Fruit fly (Drosophila melanogaster): ENCODE measurements around the gene CtIP.

The CtIP gene

dm6 chr3L:20444815-20445519 lies 8.9 kb downstream of the CtIP start (continued):
- peak; percentile 93 for TF ChIP-seq Xrp1 (GFP tag; IDR thresholded peaks at IDR 0.05)
- TF ChIP-seq CG17802 (tag; optimal IDR thresholded peaks at IDR 0.05): peak; percentile 43
- peak; percentile 89 for TF ChIP-seq ind (GFP tag; optimal IDR thresholded peaks at IDR 0.05)
- TF ChIP-seq lmd (GFP tag; IDR thresholded peaks at IDR 0.05): peak; percentile 91
- peak; percentile 83 for TF ChIP-seq Rx (GFP tag; IDR thresholded peaks at IDR 0.05)
- TF ChIP-seq Fer1 (GFP tag; optimal IDR thresholded peaks at IDR 0.05): peak; percentile 81
- peak; percentile 65; the same call in 1 of the 2 replicates for TF ChIP-seq Lim3 (GFP tag; IDR thresholded peaks at IDR 0.05)
- TF ChIP-seq odd (GFP tag; optimal IDR thresholded peaks at IDR 0.05): peak; percentile 74
- TF ChIP-seq CG10431 (GFP tag; optimal IDR thresholded peaks at IDR 0.05): no peak
- peak; percentile 81 for TF ChIP-seq peb (GFP tag; IDR thresholded peaks at IDR 0.05)
- no peak for TF ChIP-seq gfzf (GFP tag; optimal IDR thresholded peaks at IDR 0.05)
- 0 out of 3 replicates have a peak, but pooled peaks have one; percentile 48 for TF ChIP-seq CG11560 (tag; IDR thresholded peaks at IDR 0.05)
- no peak for TF ChIP-seq mld (GFP tag; IDR thresholded peaks at IDR 0.05; ENCODE audit: partially characterized antibody)
- TF ChIP-seq CG2875 (GFP tag; optimal IDR thresholded peaks at IDR 0.05): peak; percentile 83
- no peak for TF ChIP-seq Myb (GFP tag; optimal IDR thresholded peaks at IDR 0.05)
- peak; percentile 92 for TF ChIP-seq lab (GFP tag; optimal IDR thresholded peaks at IDR 0.05)
- peak; percentile 79 for TF ChIP-seq CG17568 (GFP tag; optimal IDR thresholded peaks at IDR 0.05)
- peak; percentile 93 for TF ChIP-seq sob (GFP tag; IDR thresholded peaks at IDR 0.05)
- no peak for TF ChIP-seq ab (GFP tag; optimal IDR thresholded peaks at IDR 0.05)
- TF ChIP-seq CG6854 (GFP tag; optimal IDR thresholded peaks at IDR 0.05): peak; percentile 62
- no peak for TF ChIP-seq CG33213 (GFP tag; optimal IDR thresholded peaks at IDR 0.05)
- peak; percentile 56 for TF ChIP-seq CG12155 (GFP tag; optimal IDR thresholded peaks at IDR 0.05)
- TF ChIP-seq esg (GFP tag; conservative IDR thresholded peaks at IDR 0.05): peak; percentile 89
- TF ChIP-seq CG1647 (GFP tag; optimal IDR thresholded peaks at IDR 0.05): no peak
- TF ChIP-seq Oaz (GFP tag; IDR thresholded peaks at IDR 0.05): peak; percentile 85
- no peak for TF ChIP-seq Dfd (GFP tag; optimal IDR thresholded peaks at IDR 0.05)
- TF ChIP-seq CG14667 (GFP tag; IDR thresholded peaks at IDR 0.05): peak; percentile 82
- peak; percentile 75 for TF ChIP-seq dmrt11E (tag; optimal IDR thresholded peaks at IDR 0.05)
- TF ChIP-seq pum (GFP tag; optimal IDR thresholded peaks at IDR 0.05): no peak
- TF ChIP-seq CG6272 (GFP tag; IDR thresholded peaks at IDR 0.05): peak; percentile 79
- peak; percentile 54 for TF ChIP-seq D19B (GFP tag; optimal IDR thresholded peaks at IDR 0.05)
- no peak for TF ChIP-seq CG3995 (GFP tag; optimal IDR thresholded peaks at IDR 0.05)
- TF ChIP-seq scrt (GFP tag; optimal IDR thresholded peaks at IDR 0.05): peak; percentile 58
- no peak for TF ChIP-seq Hey (tag; optimal IDR thresholded peaks at IDR 0.05)
- TF ChIP-seq CG11504 (tag; optimal IDR thresholded peaks at IDR 0.05): peak; percentile 89
- TF ChIP-seq pb (GFP tag; optimal IDR thresholded peaks at IDR 0.05): no peak
- no peak for TF ChIP-seq CG1832 (GFP tag; optimal IDR thresholded peaks at IDR 0.05)
- peak; percentile 62 for TF ChIP-seq kay (GFP tag; optimal IDR thresholded peaks at IDR 0.05)
- TF ChIP-seq Meics (GFP tag; optimal IDR thresholded peaks at IDR 0.05): peak; percentile 86
- TF ChIP-seq CG8478 (optimal IDR thresholded peaks at IDR 0.05): no peak
- no peak for TF ChIP-seq CG3838 (GFP tag; optimal IDR thresholded peaks at IDR 0.05)
- TF ChIP-seq CG10209 (GFP tag; optimal IDR thresholded peaks at IDR 0.05): peak; percentile 83
- TF ChIP-seq CG13894 (tag; optimal IDR thresholded peaks at IDR 0.05): peak; percentile 30
- peak; percentile 54 for TF ChIP-seq CG11723 (GFP tag; optimal IDR thresholded peaks at IDR 0.05)
- TF ChIP-seq pnt (GFP tag; optimal IDR thresholded peaks at IDR 0.05): no peak
- TF ChIP-seq dati (GFP tag; IDR thresholded peaks at IDR 0.05): peak; percentile 74; the same call in 1 of the 2 replicates
- TF ChIP-seq CG3407 (GFP tag; optimal IDR thresholded peaks at IDR 0.05): peak; percentile 82
- TF ChIP-seq bsh (GFP tag; optimal IDR thresholded peaks at IDR 0.05): peak; percentile 78 to 89
- TF ChIP-seq Eip74EF (GFP tag; optimal IDR thresholded peaks at IDR 0.05): peak in 1 of 2 experiments; percentile 78
- no peak for TF ChIP-seq z (GFP tag; IDR thresholded peaks at IDR 0.05)
